Worm (Caenorhabditis elegans) whole organism, late embryonic: Measurements from ENCODE around the gene R04B5.6.

Source experiments
- ceh-9 ChIP-seq: sonication (generic microtip); optimal IDR thresholded peaks from 2 replicates; lab custom pipeline; 2016; ENCODE audit warnings: mild to moderate bottlenecking, missing genetic modification characterization, inconsistent platforms, missing compliant biosample characterization
- che-1 ChIP-seq: sonication (generic microtip); optimal IDR thresholded peaks from 2 replicates; lab custom pipeline; 2016; ENCODE audit warnings: mild to moderate bottlenecking, missing genetic modification characterization, missing compliant biosample characterization
- elt-2 ChIP-seq: sonication (generic microtip); optimal IDR thresholded peaks from 2 replicates; lab custom pipeline; 2016; ENCODE audit warnings: missing genetic modification reagents, missing genetic modification characterization, missing compliant biosample characterization
- elt-4 ChIP-seq: sonication (generic microtip); optimal IDR thresholded peaks from 2 replicates; lab custom pipeline; 2016; ENCODE audit warnings: missing genetic modification characterization, missing compliant biosample characterization
- eyg-1 ChIP-seq: sonication (generic microtip); optimal IDR thresholded peaks from 2 replicates; lab custom pipeline; 2016; ENCODE audit warnings: missing genotype, missing genetic modification characterization, missing compliant biosample characterization
- nhr-11 ChIP-seq: fragments of 150-350 bp; optimal IDR thresholded peaks from 2 replicates; lab custom pipeline; 2014; ENCODE audit warnings: missing biosample characterization, missing genetic modification characterization
- pqm-1 ChIP-seq: sonication (generic microtip); optimal IDR thresholded peaks from 2 replicates; lab custom pipeline; 2016; ENCODE audit warnings: missing genetic modification characterization, missing compliant biosample characterization

ce11 chrV:10133277-10133676, 48.3 kb downstream of the R04B5.6 start:
- TF ChIP-seq eyg-1 (tag; lab: Kevin White, UChicago) (no peak), ceh-9 (tag; lab: Kevin White, UChicago) (no peak), pqm-1 (tag; lab: Kevin White, UChicago) (no peak), che-1 (tag; lab: Kevin White, UChicago) (no peak), elt-4 (no peak), nhr-11 (tag; lab: Kevin White, UChicago) (no peak), elt-2 (no peak)
